Fruit fly (Drosophila melanogaster) whole organism, adult: ENCODE measurements around the gene CG7530.

ENCODE experiments used
- CG11617 ChIP-seq: fragments of 200-800 bp; sonication (Bioruptor generic); optimal IDR thresholded peaks from 2 replicates; lab custom pipeline; 2017; ENCODE audit warnings: mild to moderate bottlenecking, missing biosample characterization, missing genetic modification reagents, missing genetic modification characterization
- CG1620 ChIP-seq: fragments of 200-800 bp; sonication (Bioruptor generic); optimal IDR thresholded peaks from 2 replicates; lab custom pipeline; 2016; ENCODE audit warnings: missing biosample characterization, missing genetic modification characterization
- CG33017 ChIP-seq: fragments of 200-800 bp; sonication (Bioruptor generic); optimal IDR thresholded peaks from 2 replicates; lab custom pipeline; 2018; ENCODE audit warnings: missing biosample characterization, mild to moderate bottlenecking, missing genetic modification characterization, moderate library complexity
- CG5204 ChIP-seq: fragments of 200-800 bp; sonication (Bioruptor generic); optimal IDR thresholded peaks from 2 replicates; lab custom pipeline; 2016; ENCODE audit warnings: missing biosample characterization, missing genetic modification characterization
- CG7045 ChIP-seq: fragments of 200-800 bp; sonication (Bioruptor generic); optimal IDR thresholded peaks from 2 replicates; lab custom pipeline; 2017; ENCODE audit warnings: missing biosample characterization, mild to moderate bottlenecking, missing genetic modification characterization
- CG7101 ChIP-seq: fragments of 200-800 bp; sonication (Bioruptor generic); optimal IDR thresholded peaks from 2 replicates; lab custom pipeline; 2018; ENCODE audit warnings: missing biosample characterization, mild to moderate bottlenecking, missing genetic modification characterization, moderate library complexity
- Crg-1 ChIP-seq: fragments of 200-800 bp; sonication (Bioruptor generic); optimal IDR thresholded peaks from 2 replicates; lab custom pipeline; 2016; ENCODE audit warnings: missing biosample characterization, missing genetic modification characterization
- Hr96 ChIP-seq: fragments of 200-800 bp; sonication (Bioruptor generic); optimal IDR thresholded peaks from 2 replicates; lab custom pipeline; 2016; ENCODE audit warnings: missing biosample characterization, missing genetic modification characterization
- kay ChIP-seq: fragments of 200-800 bp; sonication (Bioruptor generic); peaks from one replicate; lab custom pipeline; 2016; ENCODE audit warnings: missing biosample characterization, missing genetic modification characterization, borderline replicate concordance
- ovo ChIP-seq: fragments of 200-800 bp; sonication (Bioruptor generic); optimal IDR thresholded peaks from 2 replicates; lab custom pipeline; 2016; ENCODE audit warnings: missing biosample characterization, missing genetic modification characterization
- pad ChIP-seq: fragments of 200-800 bp; sonication (Bioruptor generic); optimal IDR thresholded peaks from 3 replicates; lab custom pipeline; 2017; ENCODE audit warnings: missing biosample characterization, missing genetic modification characterization, mild to moderate bottlenecking, moderate library complexity, missing genetic modification reagents
- tj ChIP-seq: fragments of 200-800 bp; sonication (Bioruptor generic); optimal IDR thresholded peaks from 3 replicates; lab custom pipeline; 2017; ENCODE audit warnings: missing biosample characterization, mild to moderate bottlenecking, missing genetic modification characterization, moderate library complexity

dm6 chr3R:14739088-14739487 lies 7.8 kb upstream of the CG7530 start:
- peak; percentile 60 for TF ChIP-seq CG7101
- no peak for TF ChIP-seq CG5204 (GFP tag; lab: Kevin White, UChicago)
- peak; percentile 67 for TF ChIP-seq tj
- peak; percentile 96 for TF ChIP-seq kay
- no peak for TF ChIP-seq Crg-1 (GFP tag; lab: Kevin White, UChicago)
- TF ChIP-seq CG33017: peak; percentile 26
- peak; percentile 67 for TF ChIP-seq CG1620 (GFP tag; lab: Kevin White, UChicago)
- TF ChIP-seq pad: peak; percentile 95
- peak; percentile 82 for TF ChIP-seq ovo (GFP tag; lab: Kevin White, UChicago)
- peak; percentile 7 for TF ChIP-seq CG11617 (GFP tag; lab: Kevin White, UChicago)
- TF ChIP-seq CG7045 (GFP tag; lab: Kevin White, UChicago): peak; percentile 52
- TF ChIP-seq Hr96 (GFP tag; lab: Kevin White, UChicago): peak; percentile 66
